Worm (Caenorhabditis elegans): ENCODE data around the gene F55C9.15.

The F55C9.15 gene

DNA sequence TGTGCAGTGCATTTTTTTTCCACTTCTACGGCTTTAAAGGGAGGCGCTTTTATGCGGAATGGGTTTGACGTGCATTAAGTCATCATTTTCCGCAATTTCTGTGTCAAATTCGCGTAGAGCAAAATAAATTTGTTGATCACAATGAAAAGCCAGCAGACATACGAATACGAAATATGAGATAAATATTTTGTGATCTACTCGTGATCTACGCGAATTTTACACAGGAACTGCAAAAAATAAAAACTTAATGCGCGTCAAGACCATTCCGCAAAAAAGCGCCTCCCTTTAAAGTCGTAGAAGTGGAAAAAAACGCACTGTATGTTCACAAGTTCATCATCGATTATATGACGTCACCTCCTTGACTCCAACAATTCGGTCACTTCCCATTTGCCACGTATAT lies 4.6 kb upstream of the F55C9.15 start, which contains the start of gene C43D7.8:
Gene C43D7.8 (minus strand): TSS at position 101 of the 400 bp plus-strand sequence.
- TF ChIP-seq mdl-1 (tag; optimal IDR thresholded peaks at IDR 0.05): no peak
- TF ChIP-seq nhr-237 (tag; optimal IDR thresholded peaks at IDR 0.05): no peak
- no peak for TF ChIP-seq lin-39 (tag; optimal IDR thresholded peaks at IDR 0.05)
- TF ChIP-seq nhr-25 (tag; optimal IDR thresholded peaks at IDR 0.05): no peak
- TF ChIP-seq Y55F3AM.14 (GFP tag; optimal IDR thresholded peaks at IDR 0.05): no peak
- no peak for TF ChIP-seq egl-27 (tag; optimal IDR thresholded peaks at IDR 0.05)
- no peak for TF ChIP-seq elt-1 (tag; optimal IDR thresholded peaks at IDR 0.05)
- no peak for TF ChIP-seq nhr-12 (tag; optimal IDR thresholded peaks at IDR 0.05)

DNA sequence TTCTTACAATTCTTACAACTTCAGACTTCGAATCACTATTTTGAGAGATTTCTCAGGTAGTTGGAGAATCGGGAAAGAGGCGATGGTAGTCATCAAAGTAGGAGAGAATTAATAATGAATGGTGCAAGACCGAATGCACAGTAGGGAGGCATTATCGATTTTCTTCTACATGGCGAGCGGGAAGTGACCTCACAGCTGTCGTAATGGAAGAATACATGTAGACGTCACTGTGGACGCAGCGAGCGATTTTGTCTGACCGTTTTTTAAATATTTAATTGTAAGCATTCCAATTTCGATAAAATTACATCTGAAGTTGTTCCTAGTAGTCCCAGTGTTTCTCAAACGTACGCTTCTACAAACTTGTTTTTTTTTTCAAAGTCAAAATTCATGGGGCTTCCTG lies 2.8 kb upstream of the F55C9.15 start, which contains the start of gene F55C9.11:
Gene F55C9.11 (minus strand): TSS at position 101 of the 400 bp plus-strand sequence.
- TF ChIP-seq sem-4 (tag; optimal IDR thresholded peaks at IDR 0.05): no peak
- TF ChIP-seq fos-1 (tag; optimal IDR thresholded peaks at IDR 0.05): no peak
- TF ChIP-seq nhr-6 (tag; optimal IDR thresholded peaks at IDR 0.05): no peak
- TF ChIP-seq skn-1 (tag; optimal IDR thresholded peaks at IDR 0.05): no peak
- TF ChIP-seq lin-13 (GFP tag; optimal IDR thresholded peaks at IDR 0.05): no peak
- no peak for TF ChIP-seq dmd-4 (tag; optimal IDR thresholded peaks at IDR 0.05)

DNA sequence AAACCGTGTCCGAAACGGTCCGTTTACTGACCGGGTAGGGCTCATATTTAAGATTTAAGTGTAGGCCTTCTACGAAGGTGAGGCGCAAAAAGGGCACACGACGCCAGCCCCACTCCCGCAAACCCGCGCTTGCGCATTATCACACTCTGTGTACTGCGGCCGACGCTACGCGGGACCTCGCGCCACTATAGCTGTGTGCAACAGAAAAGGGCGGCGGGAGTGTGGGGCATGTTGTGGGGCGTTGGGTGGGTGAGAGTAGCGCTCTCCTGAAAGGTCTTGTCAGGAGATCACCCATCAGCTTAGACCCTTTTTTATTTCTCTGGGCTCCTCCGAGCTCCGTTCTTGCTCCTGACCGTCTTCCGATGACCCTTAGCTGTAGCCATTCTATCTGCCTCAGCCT lies 1.3 kb upstream of the F55C9.15 start:
- no peak for TF ChIP-seq lin-39 (tag; optimal IDR thresholded peaks at IDR 0.05)
- TF ChIP-seq nhr-11 (tag; optimal IDR thresholded peaks at IDR 0.05): no peak
- TF ChIP-seq nhr-6 (tag; optimal IDR thresholded peaks at IDR 0.05): no peak
- TF ChIP-seq lin-13 (GFP tag; optimal IDR thresholded peaks at IDR 0.05): no peak
- no peak for TF ChIP-seq lin-11 (tag; optimal IDR thresholded peaks at IDR 0.05)
- TF ChIP-seq nhr-25 (tag; optimal IDR thresholded peaks at IDR 0.05): no peak
- no peak for TF ChIP-seq ceh-82 (tag; optimal IDR thresholded peaks at IDR 0.05)
- TF ChIP-seq gmeb-1 (tag; optimal IDR thresholded peaks at IDR 0.05): no peak
- no peak for TF ChIP-seq fos-1 (tag; optimal IDR thresholded peaks at IDR 0.05)
- no peak for TF ChIP-seq aly-2 (tag; optimal IDR thresholded peaks at IDR 0.05)
- no peak for TF ChIP-seq ztf-11 (tag; optimal IDR thresholded peaks at IDR 0.05)
- no peak for TF ChIP-seq mdl-1 (tag; optimal IDR thresholded peaks at IDR 0.05)

DNA sequence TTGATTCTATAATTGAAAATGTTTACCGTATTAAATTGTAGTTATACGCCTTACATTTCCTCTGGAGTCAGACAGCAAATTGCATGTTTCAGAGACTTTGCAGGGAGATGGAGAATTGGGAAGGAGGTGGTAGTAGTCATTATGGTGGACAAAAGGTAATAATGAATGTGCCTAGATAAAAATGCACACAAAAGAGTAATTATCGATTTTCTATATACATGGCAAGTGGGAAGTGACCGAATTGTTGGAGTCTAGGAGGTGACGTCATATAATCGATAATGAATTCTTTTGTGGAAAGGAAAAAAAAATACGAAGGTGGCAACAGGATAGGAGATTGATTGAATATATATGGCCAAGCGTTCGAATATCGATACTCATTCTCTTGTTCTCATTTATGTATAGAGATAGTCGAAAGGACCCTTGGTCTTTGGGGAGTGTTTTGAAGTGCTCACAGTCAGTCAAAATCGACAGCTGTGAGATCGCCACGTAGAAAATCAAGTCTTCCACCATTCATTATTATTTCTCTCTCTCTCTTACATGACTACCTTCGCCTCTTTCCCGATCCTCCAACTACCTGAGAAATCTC lies 3.1 kb downstream of the F55C9.15 start, which contains the start of the genes fbxb-63 and fbxb-61:
Gene fbxb-63 (minus strand): TSS at position 142 of the 586 bp plus-strand sequence.
Gene fbxb-61 (plus strand): TSS at position 536 of the 586 bp plus-strand sequence.
- no peak for TF ChIP-seq nhr-237 (tag; optimal IDR thresholded peaks at IDR 0.05)
- TF ChIP-seq nhr-129 (tag; optimal IDR thresholded peaks at IDR 0.05): no peak
- TF ChIP-seq aly-2 (tag; optimal IDR thresholded peaks at IDR 0.05): no peak
- no peak for TF ChIP-seq nhr-25 (tag; optimal IDR thresholded peaks at IDR 0.05)
- TF ChIP-seq nhr-21 (tag; optimal IDR thresholded peaks at IDR 0.05): no peak
- no peak for TF ChIP-seq skn-1 (tag; optimal IDR thresholded peaks at IDR 0.05)
- TF ChIP-seq ZK546.5 (tag; optimal IDR thresholded peaks at IDR 0.05): no peak
- no peak for TF ChIP-seq ztf-1 (GFP tag; conservative IDR thresholded peaks at IDR 0.05)

DNA sequence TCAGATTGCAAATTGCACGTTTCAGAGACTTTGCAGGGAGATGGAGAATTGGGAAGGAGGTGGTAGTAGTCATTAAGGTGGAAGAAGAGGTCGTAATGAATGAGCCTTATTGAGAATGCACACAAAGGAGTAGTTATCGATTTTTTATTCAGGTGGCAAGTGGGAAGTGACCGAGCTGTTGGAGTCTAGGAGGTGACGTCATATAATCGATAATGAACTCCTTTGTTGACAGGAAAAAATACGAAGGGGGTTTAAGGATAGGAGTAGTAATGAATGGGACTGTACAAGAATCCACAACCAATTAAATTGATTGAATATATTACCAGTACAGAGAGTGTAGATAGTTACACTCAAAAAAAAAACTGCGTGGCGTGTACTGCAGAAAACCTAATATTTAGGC lies 4.9 kb downstream of the F55C9.15 start, which contains the start of gene fbxb-62:
Gene fbxb-62 (minus strand): TSS at position 101 of the 400 bp plus-strand sequence.
- TF ChIP-seq ztf-1 (GFP tag; conservative IDR thresholded peaks at IDR 0.05): no peak
- no peak for TF ChIP-seq nhr-11 (tag; optimal IDR thresholded peaks at IDR 0.05)
- no peak for TF ChIP-seq ZK546.5 (tag; optimal IDR thresholded peaks at IDR 0.05)
- TF ChIP-seq skn-1 (tag; optimal IDR thresholded peaks at IDR 0.05): no peak
- TF ChIP-seq nhr-23 (tag; optimal IDR thresholded peaks at IDR 0.05): no peak
- TF ChIP-seq nhr-6 (tag; optimal IDR thresholded peaks at IDR 0.05): no peak
- no peak for TF ChIP-seq ama-1 (optimal IDR thresholded peaks at IDR 0.05)
- no peak for TF ChIP-seq dmd-4 (tag; optimal IDR thresholded peaks at IDR 0.05)

DNA sequence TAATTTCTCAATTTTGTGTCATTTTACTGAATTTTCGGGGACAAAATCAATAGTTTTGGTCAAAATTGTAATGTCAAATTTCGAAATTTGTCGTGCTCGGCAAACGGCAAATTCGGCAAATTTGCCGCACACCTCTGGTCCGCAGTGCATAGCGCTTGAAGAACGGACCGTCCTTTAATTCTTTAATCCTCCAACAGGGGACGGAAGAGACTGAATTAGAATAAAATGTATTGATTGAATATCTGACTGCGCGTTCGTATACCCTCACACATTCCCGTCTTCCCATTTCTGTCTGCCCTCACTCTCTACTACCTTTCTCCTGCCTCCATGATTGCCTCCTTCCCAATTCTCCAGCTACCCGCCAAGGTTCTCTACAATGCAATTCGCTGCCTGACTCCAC lies 7.5 kb downstream of the F55C9.15 start, which contains the start of gene F55C9.14:
Gene F55C9.14 (plus strand): TSS at position 301 of the 400 bp plus-strand sequence.
- no peak for TF ChIP-seq alr-1 (tag; optimal IDR thresholded peaks at IDR 0.05)
- no peak for TF ChIP-seq gmeb-1 (tag; optimal IDR thresholded peaks at IDR 0.05)
- TF ChIP-seq ztf-1 (GFP tag; conservative IDR thresholded peaks at IDR 0.05): no peak
- no peak for TF ChIP-seq egl-27 (tag; optimal IDR thresholded peaks at IDR 0.05)
- no peak for TF ChIP-seq mdl-1 (tag; optimal IDR thresholded peaks at IDR 0.05)
- TF ChIP-seq ceh-82 (tag; optimal IDR thresholded peaks at IDR 0.05): no peak
- no peak for TF ChIP-seq sma-9 (GFP tag; optimal IDR thresholded peaks at IDR 0.05)
- TF ChIP-seq sma-9 (tag; optimal IDR thresholded peaks at IDR 0.05): no peak
- no peak for TF ChIP-seq nhr-129 (tag; optimal IDR thresholded peaks at IDR 0.05)
- no peak for TF ChIP-seq blmp-1 (tag; optimal IDR thresholded peaks at IDR 0.05; ENCODE audit: insufficient read depth)
- no peak for TF ChIP-seq unc-39 (tag; optimal IDR thresholded peaks at IDR 0.05)

Measured in whole organism, L2 larva.